Fruit fly (Drosophila melanogaster) whole organism, prepupa: ENCODE measurements around the gene CG10481.

Source experiments
- CG10669 ChIP-seq: fragments of 200-800 bp; sonication (Bioruptor generic); optimal IDR thresholded peaks from 3 replicates; lab custom pipeline; 2018; ENCODE audit warnings: missing biosample characterization, mild to moderate bottlenecking, missing genetic modification characterization, moderate library complexity
- CG16779 ChIP-seq: fragments of 200-800 bp; sonication (Bioruptor generic); optimal IDR thresholded peaks from 3 replicates; lab custom pipeline; 2017; ENCODE audit warnings: missing biosample characterization, mild to moderate bottlenecking, missing genetic modification characterization
- CG31627 ChIP-seq: fragments of 200-800 bp; sonication (Bioruptor generic); optimal IDR thresholded peaks from 3 replicates; lab custom pipeline; 2016; ENCODE audit warnings: missing biosample characterization, missing genetic modification characterization
- CG6163 ChIP-seq: fragments of 200-800 bp; sonication (Bioruptor generic); IDR thresholded peaks from 3 replicates; pipeline ENCODE4 v1.3.6; 2022; ENCODE audit warnings: missing biosample characterization, missing genetic modification characterization
- CG8319 ChIP-seq: fragments of 200-800 bp; sonication (Bioruptor generic); optimal IDR thresholded peaks from 3 replicates; lab custom pipeline; 2016; ENCODE audit warnings: missing biosample characterization, missing genetic modification characterization
- Ets21C ChIP-seq: fragments of 200-800 bp; sonication (Bioruptor generic); optimal IDR thresholded peaks from 3 replicates; lab custom pipeline; 2016; ENCODE audit warnings: missing biosample characterization, missing genetic modification characterization
- Hr38 ChIP-seq: sonication (Bioruptor generic); optimal IDR thresholded peaks from 2 replicates; lab custom pipeline; 2016; ENCODE audit warnings: missing biosample characterization, missing genetic modification characterization
- Lpt ChIP-seq: fragments of 200-800 bp; sonication (Bioruptor generic); optimal IDR thresholded peaks from 3 replicates; lab custom pipeline; 2016; ENCODE audit warnings: missing biosample characterization, missing genetic modification characterization
- Sox14 ChIP-seq: fragments of 200-800 bp; sonication (Bioruptor generic); optimal IDR thresholded peaks from 3 replicates; lab custom pipeline; 2016; ENCODE audit warnings: missing biosample characterization, missing genetic modification characterization
- dac ChIP-seq: fragments of 200-800 bp; sonication (Bioruptor generic); optimal IDR thresholded peaks from 2 replicates; lab custom pipeline; 2017; ENCODE audit warnings: missing biosample characterization, mild to moderate bottlenecking, missing genetic modification characterization
- eg ChIP-seq: fragments of 200-800 bp; sonication (Bioruptor generic); IDR thresholded peaks from 3 replicates; pipeline ENCODE4 v1.3.6; 2022; ENCODE audit warnings: missing biosample characterization, missing genetic modification characterization

dm6 chr2L:19888347-19888746, 4.0 kb downstream of the CG10481 start:
- TF ChIP-seq Lpt (GFP tag; lab: Kevin White, UChicago) (no peak), Hr38 (GFP tag; lab: Kevin White, UChicago) (no peak), dac (GFP tag; lab: Kevin White, UChicago) (no peak), CG10669 (GFP tag; lab: Kevin White, UChicago) (no peak), Ets21C (no peak), CG31627 (GFP tag; lab: Kevin White, UChicago) (no peak), CG16779 (no peak), CG8319 (GFP tag; lab: Kevin White, UChicago) (no peak), Sox14 (GFP tag; lab: Kevin White, UChicago) (no peak), eg (GFP tag; lab: Robert Waterston, UW) (no peak), CG6163 (no peak)
